Worm (Caenorhabditis elegans) whole organism, L1 larva: ENCODE measurements around the gene pals-34.

ENCODE experiments used
- C34B4.2 ChIP-seq: sonication (generic microtip); optimal IDR thresholded peaks from 2 replicates; lab custom pipeline; 2017; ENCODE audit warnings: mild to moderate bottlenecking, missing genetic modification characterization, missing compliant biosample characterization
- Y116A8C.19 ChIP-seq: sonication (generic microtip); optimal IDR thresholded peaks from 2 replicates; lab custom pipeline; 2016; ENCODE audit warnings: missing compliant biosample characterization, missing genetic modification characterization, borderline replicate concordance
- ceh-8 ChIP-seq: fragments of 200-800 bp; sonication (Bioruptor generic); optimal IDR thresholded peaks from 2 replicates; lab custom pipeline; 2018; ENCODE audit warnings: mild to moderate bottlenecking, missing genetic modification characterization, moderate library complexity, missing compliant biosample characterization
- dpl-1 ChIP-seq, 3 experiments: fragments of 150-350 bp in 2 of 3; sonication (generic microtip) in 1 of 3; optimal IDR thresholded peaks; 2 replicates each; lab custom pipeline; 2014 to 2017; ENCODE audit warnings: missing biosample characterization in 3 of 3, missing genetic modification characterization in 3 of 3, missing genetic modification reagents in 3 of 3
- egl-13 ChIP-seq: sonication (generic microtip); optimal IDR thresholded peaks from 2 replicates; lab custom pipeline; 2016; ENCODE audit warnings: missing genotype, missing genetic modification reagents, missing genetic modification characterization, missing compliant biosample characterization
- jun-1 ChIP-seq: fragments of 150-350 bp; optimal IDR thresholded peaks from 2 replicates; lab custom pipeline; 2014; ENCODE audit warnings: missing biosample characterization, missing genetic modification reagents, missing genetic modification characterization
- lin-15B ChIP-seq: fragments of 150-350 bp; sonication (generic microtip); optimal IDR thresholded peaks from 3 replicates; lab custom pipeline; 2014; ENCODE audit warnings: missing biosample characterization, missing genetic modification characterization
- nhr-11 ChIP-seq: fragments of 150-350 bp; optimal IDR thresholded peaks from 2 replicates; lab custom pipeline; 2014; ENCODE audit warnings: missing biosample characterization, missing genetic modification characterization
- nhr-237 ChIP-seq: fragments of 150-350 bp; optimal IDR thresholded peaks from 2 replicates; lab custom pipeline; 2014; ENCODE audit warnings: missing biosample characterization, missing genetic modification characterization
- nhr-47 ChIP-seq: sonication (generic microtip); optimal IDR thresholded peaks from 2 replicates; lab custom pipeline; 2016; ENCODE audit warnings: mild to moderate bottlenecking, missing genetic modification characterization, moderate library complexity, missing compliant biosample characterization
- nhr-76 ChIP-seq: sonication (generic microtip); optimal IDR thresholded peaks from 2 replicates; lab custom pipeline; 2017; ENCODE audit warnings: missing biosample characterization, missing genetic modification characterization
- nhr-77 ChIP-seq: fragments of 150-350 bp; optimal IDR thresholded peaks from 2 replicates; lab custom pipeline; 2014; ENCODE audit warnings: missing biosample characterization, missing genetic modification characterization
- pag-3 ChIP-seq: sonication (generic microtip); optimal IDR thresholded peaks from 2 replicates; lab custom pipeline; 2017; ENCODE audit warnings: missing genetic modification characterization, mild to moderate bottlenecking, missing compliant biosample characterization, antibody characterized with exemption, borderline replicate concordance; ENCODE audit not compliant: insufficient read depth
- rnt-1 ChIP-seq: sonication (generic microtip); optimal IDR thresholded peaks from 2 replicates; lab custom pipeline; 2016; ENCODE audit warnings: mild to moderate bottlenecking, missing genetic modification characterization, moderate library complexity, missing compliant biosample characterization
- snpc-4 ChIP-seq: fragments of 150-350 bp; optimal IDR thresholded peaks from 2 replicates; lab custom pipeline; 2014; ENCODE audit warnings: missing biosample characterization, missing genetic modification characterization
- sptf-1 ChIP-seq: fragments of 150-350 bp; optimal IDR thresholded peaks from 2 replicates; lab custom pipeline; 2014; ENCODE audit warnings: missing biosample characterization, missing genetic modification characterization
- tbx-2 ChIP-seq: sonication (generic microtip); optimal IDR thresholded peaks from 2 replicates; lab custom pipeline; 2016; ENCODE audit warnings: missing genetic modification characterization, missing compliant biosample characterization
- unc-98 ChIP-seq: fragments of 200-800 bp; sonication (Bioruptor generic); IDR thresholded peaks from 2 replicates; pipeline ENCODE4 v1.3.6; 2022; ENCODE audit warnings: missing genetic modification characterization, missing compliant biosample characterization

pals-34 gene

ce11 chrV:7908431-7908830 lies 47.9 kb downstream of the pals-34 start:
- no peak for TF ChIP-seq nhr-77 (tag; lab: Kevin White, UChicago)
- no peak for TF ChIP-seq egl-13 (tag; lab: Kevin White, UChicago)
- no peak for TF ChIP-seq pag-3
- no peak for TF ChIP-seq snpc-4 (tag; lab: Kevin White, UChicago)
- no peak for TF ChIP-seq nhr-76 (tag; lab: Kevin White, UChicago)
- TF ChIP-seq unc-98 (GFP tag; lab: Robert Waterston, UW): no peak
- no peak for TF ChIP-seq rnt-1
- no peak for TF ChIP-seq Y116A8C.19 (tag; lab: Kevin White, UChicago)
- TF ChIP-seq ceh-8 (GFP tag; lab: Kevin White, UChicago): no peak
- TF ChIP-seq dpl-1 (GFP tag; optimal IDR thresholded peaks at IDR 0.05; lab: Kevin White, UChicago): no peak
- TF ChIP-seq tbx-2: no peak
- TF ChIP-seq nhr-11 (tag; lab: Kevin White, UChicago): no peak
- TF ChIP-seq lin-15B (tag; lab: Kevin White, UChicago): no peak
- no peak for TF ChIP-seq nhr-47
- TF ChIP-seq sptf-1 (tag; lab: Kevin White, UChicago): no peak
- TF ChIP-seq jun-1 (tag; lab: Kevin White, UChicago): no peak
- TF ChIP-seq C34B4.2 (tag; lab: Kevin White, UChicago): no peak
- TF ChIP-seq nhr-237 (tag; lab: Kevin White, UChicago): no peak
